Worm (Caenorhabditis elegans) whole organism, L2 larva: Measurements from ENCODE around the gene dpy-2.

Experiments
- aly-2 ChIP-seq: fragments of 150-350 bp; optimal IDR thresholded peaks from 2 replicates; lab custom pipeline; 2014; ENCODE audit warnings: missing biosample characterization, missing genetic modification characterization
- egl-27 ChIP-seq: sonication (generic microtip); optimal IDR thresholded peaks from 3 replicates; lab custom pipeline; 2017; ENCODE audit warnings: missing biosample characterization, missing genetic modification reagents, missing genetic modification characterization
- elt-3 ChIP-seq: sonication (generic microtip); optimal IDR thresholded peaks from 2 replicates; lab custom pipeline; 2017; ENCODE audit warnings: missing biosample characterization, missing genetic modification characterization
- lin-11 ChIP-seq: fragments of 150-350 bp; sonication (generic microtip); optimal IDR thresholded peaks from 2 replicates; lab custom pipeline; 2014; ENCODE audit warnings: missing biosample characterization, missing genetic modification characterization, inconsistent platforms, mixed read lengths
- lin-39 ChIP-seq: fragments of 150-350 bp; optimal IDR thresholded peaks from 2 replicates; lab custom pipeline; 2014; ENCODE audit warnings: missing biosample characterization, missing genetic modification reagents, missing genetic modification characterization
- nhr-11 ChIP-seq: fragments of 150-350 bp; optimal IDR thresholded peaks from 2 replicates; lab custom pipeline; 2014; ENCODE audit warnings: missing biosample characterization, missing genetic modification characterization
- nhr-237 ChIP-seq: fragments of 150-350 bp; optimal IDR thresholded peaks from 2 replicates; lab custom pipeline; 2014; ENCODE audit warnings: missing biosample characterization, missing genetic modification characterization
- snpc-4 ChIP-seq: fragments of 150-350 bp; optimal IDR thresholded peaks from 2 replicates; lab custom pipeline; 2014; ENCODE audit warnings: missing biosample characterization, missing genetic modification characterization
- unc-62 ChIP-seq: fragments of 150-350 bp; optimal IDR thresholded peaks from 2 replicates; lab custom pipeline; 2014; ENCODE audit warnings: missing biosample characterization, missing genetic modification reagents, missing genetic modification characterization
- ztf-11 ChIP-seq: sonication (generic microtip); optimal IDR thresholded peaks from 2 replicates; lab custom pipeline; 2017; ENCODE audit warnings: missing biosample characterization, missing genetic modification characterization

ce11 chrII:6752850-6753249 lies 38.8 kb downstream of the dpy-2 start, which contains the start of gene F41G3.21:
- TF ChIP-seq unc-62 (no peak), aly-2 (tag; lab: Kevin White, UChicago) (no peak), elt-3 (tag; lab: Kevin White, UChicago) (no peak), nhr-237 (tag; lab: Kevin White, UChicago) (no peak), ztf-11 (tag; lab: Kevin White, UChicago) (no peak), nhr-11 (tag; lab: Kevin White, UChicago) (no peak), lin-39 (no peak), snpc-4 (tag; lab: Kevin White, UChicago) (no peak), lin-11 (tag; lab: Kevin White, UChicago) (no peak), egl-27 (tag; lab: Kevin White, UChicago) (no peak)
